Fruit fly (Drosophila melanogaster) whole organism, embryonic: Measurements from ENCODE around the gene CG31104.

ENCODE experiments used
- Blimp-1 ChIP-seq: fragments of 200-800 bp; sonication (Bioruptor generic); optimal IDR thresholded peaks from 3 replicates; lab custom pipeline; 2018; ENCODE audit warnings: missing biosample characterization, missing genetic modification characterization, mild to moderate bottlenecking, moderate library complexity, missing genetic modification reagents
- CG1233 ChIP-seq: fragments of 200-800 bp; sonication (Bioruptor generic); optimal IDR thresholded peaks from 4 replicates; lab custom pipeline; 2018; ENCODE audit warnings: missing biosample characterization, mild to moderate bottlenecking, missing genetic modification characterization
- CG12769 ChIP-seq: fragments of 200-800 bp; sonication (Bioruptor generic); optimal IDR thresholded peaks from 2 replicates; lab custom pipeline; 2019; ENCODE audit warnings: missing biosample characterization, mild to moderate bottlenecking, missing genetic modification characterization, moderate library complexity
- CG13624 ChIP-seq: fragments of 200-800 bp; sonication (Bioruptor generic); optimal IDR thresholded peaks from 2 replicates; lab custom pipeline; 2016; ENCODE audit warnings: missing biosample characterization, missing genetic modification characterization
- CG13894 ChIP-seq: fragments of 200-800 bp; sonication (Bioruptor generic); optimal IDR thresholded peaks from 3 replicates; lab custom pipeline; 2018; ENCODE audit warnings: missing biosample characterization, mild to moderate bottlenecking, missing genetic modification characterization, moderate library complexity
- CG15269 ChIP-seq: fragments of 200-800 bp; sonication (Bioruptor generic); optimal IDR thresholded peaks from 2 replicates; lab custom pipeline; 2018; ENCODE audit warnings: missing biosample characterization, mild to moderate bottlenecking, missing genetic modification characterization, moderate library complexity
- CG15514 ChIP-seq: fragments of 200-800 bp; sonication (Bioruptor generic); optimal IDR thresholded peaks from 3 replicates; lab custom pipeline; 2017; ENCODE audit warnings: missing biosample characterization, missing genetic modification characterization, mild to moderate bottlenecking, moderate library complexity, missing genetic modification reagents
- CG1602 ChIP-seq: fragments of 200-800 bp; sonication (Bioruptor generic); optimal IDR thresholded peaks from 3 replicates; lab custom pipeline; 2016; ENCODE audit warnings: missing biosample characterization, missing genetic modification characterization
- CG1647 ChIP-seq: fragments of 200-800 bp; sonication (Bioruptor generic); optimal IDR thresholded peaks from 3 replicates; lab custom pipeline; 2016; ENCODE audit warnings: missing biosample characterization, missing genetic modification characterization
- CG16779 ChIP-seq: fragments of 200-800 bp; sonication (Bioruptor generic); IDR thresholded peaks from 2 replicates; pipeline ENCODE4 v1.3.6; 2022; ENCODE audit warnings: missing biosample characterization, missing genetic modification characterization
- CG17385 ChIP-seq: fragments of 200-800 bp; sonication (Bioruptor generic); optimal IDR thresholded peaks from 3 replicates; lab custom pipeline; 2018; ENCODE audit warnings: missing biosample characterization, mild to moderate bottlenecking, missing genetic modification characterization
- CG2712 ChIP-seq: fragments of 200-800 bp; optimal IDR thresholded peaks from 3 replicates; lab custom pipeline; 2019; ENCODE audit warnings: missing biosample characterization, mild to moderate bottlenecking, missing genetic modification characterization, moderate library complexity
- CG30431 ChIP-seq: fragments of 200-800 bp; sonication (Bioruptor generic); optimal IDR thresholded peaks from 2 replicates; lab custom pipeline; 2017; ENCODE audit warnings: missing biosample characterization, missing genetic modification characterization
- CG34376 ChIP-seq: fragments of 200-800 bp; sonication (Bioruptor generic); optimal IDR thresholded peaks from 2 replicates; lab custom pipeline; 2018; ENCODE audit warnings: missing biosample characterization, mild to moderate bottlenecking, missing genetic modification characterization
- CG3726 ChIP-seq: fragments of 200-800 bp; sonication (Bioruptor generic); IDR thresholded peaks from 3 replicates; pipeline ENCODE4, ENCODE4 v1.3.6; 2022; ENCODE audit warnings: missing biosample characterization, missing genetic modification characterization
- CG6254 ChIP-seq: fragments of 200-800 bp; sonication (Bioruptor generic); optimal IDR thresholded peaks from 3 replicates; lab custom pipeline; 2017; ENCODE audit warnings: mild to moderate bottlenecking, missing biosample characterization, missing genetic modification reagents, missing genetic modification characterization
- CG8290 ChIP-seq, 3 experiments: fragments of 200-800 bp; sonication (Bioruptor generic); optimal IDR thresholded peaks; 2 replicates each; lab custom pipeline; 2016 to 2019; ENCODE audit warnings: missing biosample characterization in 3 of 3, missing genetic modification characterization in 3 of 3, mild to moderate bottlenecking in 2 of 3, moderate library complexity in 1 of 3
- Dbx ChIP-seq: fragments of 200-800 bp; sonication (Bioruptor generic); IDR thresholded peaks from 3 replicates; pipeline ENCODE4 v1.3.6; 2022; ENCODE audit warnings: missing biosample characterization, missing genetic modification characterization
- Dek ChIP-seq: fragments of 200-800 bp; sonication (Bioruptor generic); optimal IDR thresholded peaks from 3 replicates; lab custom pipeline; 2019; ENCODE audit warnings: missing biosample characterization, mild to moderate bottlenecking, missing genetic modification characterization, moderate library complexity
- Hand ChIP-seq: fragments of 200-800 bp; sonication (Bioruptor generic); optimal IDR thresholded peaks from 2 replicates; lab custom pipeline; 2017; ENCODE audit warnings: mild to moderate bottlenecking, missing biosample characterization, missing genetic modification reagents, missing genetic modification characterization
- Meics ChIP-seq: fragments of 200-800 bp; sonication (Bioruptor generic); optimal IDR thresholded peaks from 2 replicates; lab custom pipeline; 2017; ENCODE audit warnings: missing biosample characterization, mild to moderate bottlenecking, missing genetic modification characterization
- NfI ChIP-seq: fragments of 200-800 bp; sonication (Bioruptor generic); optimal IDR thresholded peaks from 3 replicates; lab custom pipeline; 2018; ENCODE audit warnings: missing biosample characterization, mild to moderate bottlenecking, missing genetic modification characterization, moderate library complexity
- Rfx ChIP-seq: fragments of 200-800 bp; sonication (Bioruptor generic); IDR thresholded peaks from 2 replicates; pipeline ENCODE4 v1.3.6; 2022; ENCODE audit warnings: missing biosample characterization, missing genetic modification characterization
- Sry-β ChIP-seq: fragments of 200-800 bp; sonication (Bioruptor generic); optimal IDR thresholded peaks from 2 replicates; lab custom pipeline; 2018; ENCODE audit warnings: missing biosample characterization, mild to moderate bottlenecking, missing genetic modification characterization, moderate library complexity
- Trl ChIP-seq, 3 experiments: fragments of >200 bp in 2 of 3; fragments of 200-800 bp in 1 of 3; sonication (Bioruptor generic) in 1 of 3; optimal IDR thresholded peaks; 2 replicates in 1 of 3; 3 replicates in 2 of 3; lab custom pipeline; 2016 to 2017; ENCODE audit warnings: missing biosample characterization in 1 of 3, missing genetic modification characterization in 1 of 3
- YL-1 ChIP-seq: fragments of 200-800 bp; sonication (Bioruptor generic); optimal IDR thresholded peaks from 3 replicates; lab custom pipeline; 2017; ENCODE audit warnings: missing biosample characterization, mild to moderate bottlenecking, missing genetic modification characterization
- chinmo ChIP-seq: fragments of 200-800 bp; sonication (Bioruptor generic); IDR thresholded peaks from 4 replicates; pipeline ENCODE4 v1.3.6; 2022; ENCODE audit warnings: missing biosample characterization, missing genetic modification characterization; ENCODE audit not compliant: partially characterized antibody
- chm ChIP-seq: fragments of 200-800 bp; sonication (Bioruptor generic); IDR thresholded peaks from 2 replicates; pipeline ENCODE4 v1.3.6; 2022; ENCODE audit warnings: missing biosample characterization, missing genetic modification characterization
- dm ChIP-seq: fragments of 200-800 bp; sonication (Bioruptor generic); optimal IDR thresholded peaks from 3 replicates; lab custom pipeline; 2016; ENCODE audit warnings: missing biosample characterization, missing genetic modification characterization
- dysf ChIP-seq: fragments of 200-800 bp; sonication (Bioruptor generic); IDR thresholded peaks from 3 replicates; pipeline ENCODE4 v1.3.6; 2022; ENCODE audit warnings: missing biosample characterization, missing genetic modification characterization
- ewg ChIP-seq: fragments of 200-800 bp; sonication (Bioruptor generic); optimal IDR thresholded peaks from 3 replicates; lab custom pipeline; 2017; ENCODE audit warnings: mild to moderate bottlenecking, missing biosample characterization, missing genetic modification reagents, missing genetic modification characterization
- gfzf ChIP-seq: fragments of 200-800 bp; sonication (Bioruptor generic); optimal IDR thresholded peaks from 2 replicates; lab custom pipeline; 2016; ENCODE audit warnings: missing biosample characterization, mild to moderate bottlenecking, missing genetic modification characterization, moderate library complexity
- hkb ChIP-seq, 2 experiments: fragments of 200-800 bp in 1 of 2; fragments of >200 bp in 1 of 2; sonication (Bioruptor generic) in 1 of 2; IDR thresholded peaks in 1 of 2; optimal IDR thresholded peaks in 1 of 2; 2 replicates each; pipeline versions ENCODE4 v1.3.6 to Lab custom; 2017 to 2022; ENCODE audit warnings: missing biosample characterization in 1 of 2, missing genetic modification characterization in 1 of 2
- insv ChIP-seq, 2 experiments: fragments of 200-800 bp; sonication (Bioruptor generic); optimal IDR thresholded peaks; 3 replicates each; lab custom pipeline; 2016 to 2018; ENCODE audit warnings: missing biosample characterization in 2 of 2, missing genetic modification characterization in 2 of 2
- ken ChIP-seq: fragments of 200-800 bp; sonication (Bioruptor generic); IDR thresholded peaks from 3 replicates; pipeline ENCODE4 v1.3.6; 2022; ENCODE audit warnings: missing biosample characterization, missing genetic modification characterization
- lbe ChIP-seq: fragments of 200-800 bp; sonication (Bioruptor generic); optimal IDR thresholded peaks from 2 replicates; lab custom pipeline; 2016; ENCODE audit warnings: missing biosample characterization, mild to moderate bottlenecking, missing genetic modification characterization
- lilli ChIP-seq: fragments of 200-800 bp; sonication (Bioruptor generic); optimal IDR thresholded peaks from 3 replicates; lab custom pipeline; 2016; ENCODE audit warnings: missing biosample characterization, missing genetic modification characterization
- mirr ChIP-seq: fragments of 200-800 bp; sonication (Bioruptor generic); optimal IDR thresholded peaks from 3 replicates; lab custom pipeline; 2018; ENCODE audit warnings: missing biosample characterization, mild to moderate bottlenecking, missing genetic modification characterization
- run ChIP-seq: fragments of 200-800 bp; sonication (Bioruptor generic); optimal IDR thresholded peaks from 3 replicates; lab custom pipeline; 2018; ENCODE audit warnings: missing biosample characterization, mild to moderate bottlenecking, missing genetic modification characterization
- schlank ChIP-seq: fragments of 200-800 bp; sonication (Bioruptor generic); optimal IDR thresholded peaks from 2 replicates; lab custom pipeline; 2018; ENCODE audit warnings: missing biosample characterization, mild to moderate bottlenecking, missing genetic modification characterization
- scrt ChIP-seq: fragments of 200-800 bp; sonication (Bioruptor generic); optimal IDR thresholded peaks from 2 replicates; lab custom pipeline; 2018; ENCODE audit warnings: missing biosample characterization, mild to moderate bottlenecking, missing genetic modification characterization, moderate library complexity
- slou ChIP-seq: fragments of 200-800 bp; sonication (Bioruptor generic); optimal IDR thresholded peaks from 3 replicates; lab custom pipeline; 2016; ENCODE audit warnings: missing biosample characterization, missing genetic modification characterization
- sug ChIP-seq: fragments of 200-800 bp; optimal IDR thresholded peaks from 2 replicates; lab custom pipeline; 2019; ENCODE audit warnings: missing biosample characterization, mild to moderate bottlenecking, missing genetic modification characterization, moderate library complexity
- wek ChIP-seq: fragments of 200-800 bp; sonication (Bioruptor generic); optimal IDR thresholded peaks from 3 replicates; lab custom pipeline; 2018; ENCODE audit warnings: missing biosample characterization, mild to moderate bottlenecking, missing genetic modification characterization, moderate library complexity
- z ChIP-seq: fragments of 200-800 bp; sonication (Bioruptor generic); IDR thresholded peaks from 3 replicates; pipeline ENCODE4 v1.3.6; 2022; ENCODE audit warnings: missing biosample characterization, missing genetic modification characterization

Gene CG31104

DNA sequence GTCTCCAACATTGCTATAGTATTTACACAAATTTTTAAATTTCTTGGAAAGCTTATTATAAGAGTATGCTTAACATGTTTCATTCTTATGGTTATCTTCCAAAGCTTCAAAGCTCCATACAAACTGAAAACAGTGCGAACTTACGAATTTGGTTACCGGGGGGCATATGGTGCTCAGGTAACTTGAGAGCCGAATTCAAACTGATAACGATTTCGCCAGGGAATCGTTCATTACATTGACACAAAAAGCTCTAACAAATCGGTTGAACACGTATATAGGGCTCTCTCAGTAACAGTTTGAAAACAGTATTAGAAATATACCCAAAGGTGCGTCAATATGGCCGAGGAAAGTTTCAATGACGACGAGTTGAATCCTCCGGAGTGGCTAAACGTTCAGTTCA lies 15.3 kb downstream of the CG31104 start, which contains the start of gene CG13659 (continued):
- TF ChIP-seq CG1602 (GFP tag; lab: Kevin White, UChicago) = no peak
- no peak for TF ChIP-seq ewg (GFP tag; lab: Kevin White, UChicago)
- peak; percentile 30 for TF ChIP-seq CG13894 (tag; lab: Kevin White, UChicago)
- TF ChIP-seq Dbx (GFP tag; lab: Robert Waterston, UW) = 0 out of 3 replicates have a peak, but pooled peaks have one; percentile 28
- TF ChIP-seq CG12769 = peak; percentile 61
- TF ChIP-seq hkb (optimal IDR thresholded peaks at IDR 0.05; lab: Kevin White, UChicago) = no peak
- peak; percentile 10; the same call in 1 of the 2 replicates for TF ChIP-seq hkb (GFP tag; IDR thresholded peaks at IDR 0.05; lab: Robert Waterston, UW)
- no peak for TF ChIP-seq scrt (GFP tag; lab: Kevin White, UChicago)
- TF ChIP-seq insv (GFP tag; optimal IDR thresholded peaks at IDR 0.05; lab: Kevin White, UChicago) = no peak
- TF ChIP-seq CG8290 (GFP tag; optimal IDR thresholded peaks at IDR 0.05; lab: Kevin White, UChicago) = no peak
- TF ChIP-seq CG8290 (tag; optimal IDR thresholded peaks at IDR 0.05; lab: Kevin White, UChicago) = peak in 1 of 2 experiments; percentile 4
- TF ChIP-seq slou (GFP tag; lab: Kevin White, UChicago) = no peak
- TF ChIP-seq chinmo = peak; percentile 57; the same call in 1 of the 4 replicates
- TF ChIP-seq Trl (optimal IDR thresholded peaks at IDR 0.05; lab: Kevin White, UChicago) = peak in 1 of 2 experiments; percentile 19
- no peak for TF ChIP-seq Trl (GFP tag; optimal IDR thresholded peaks at IDR 0.05; lab: Kevin White, UChicago)
- TF ChIP-seq NfI = no peak
- TF ChIP-seq Sry-β (GFP tag; lab: Kevin White, UChicago) = no peak
- TF ChIP-seq CG15269 (tag; lab: Kevin White, UChicago) = peak; percentile 41
- TF ChIP-seq dysf = no peak
- TF ChIP-seq wek (GFP tag; lab: Kevin White, UChicago) = no peak
- no peak for TF ChIP-seq Blimp-1 (GFP tag; lab: Kevin White, UChicago)
- TF ChIP-seq dm = no peak
- no peak for TF ChIP-seq Rfx

DNA sequence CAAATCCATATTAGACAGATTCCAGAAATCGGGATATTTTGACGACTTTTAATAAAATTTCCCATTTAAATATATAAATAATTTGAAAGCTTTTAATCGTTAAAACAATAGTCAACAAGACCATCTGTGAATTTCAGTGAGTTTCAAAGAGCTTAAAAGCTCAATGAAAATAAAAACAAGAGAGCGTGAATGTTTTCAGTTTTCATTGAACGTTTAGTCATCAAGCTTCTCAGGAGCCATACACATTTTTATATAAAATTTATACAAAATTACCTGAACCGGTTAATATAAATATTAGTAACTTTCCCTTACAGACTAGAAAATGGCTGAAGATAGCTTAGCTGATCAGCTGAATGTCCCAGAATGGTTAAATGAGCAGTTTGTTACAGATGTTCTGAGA lies 17.0 kb downstream of the CG31104 start, which contains the start of gene CG31370:
CG31370 (plus strand) TSS at position 226 of the 400 bp plus-strand sequence.
- TF ChIP-seq schlank (tag; lab: Kevin White, UChicago) (no peak), lbe (GFP tag; lab: Kevin White, UChicago) (peak; percentile 30), ken (no peak)

- TF ChIP-seq CG6254 = no peak
- TF ChIP-seq CG16779 = no peak
- no peak for TF ChIP-seq Dek
- no peak for TF ChIP-seq lilli
- TF ChIP-seq CG17385 = no peak
- TF ChIP-seq CG1647 (GFP tag; lab: Kevin White, UChicago) = no peak
- TF ChIP-seq CG15514 (GFP tag; lab: Kevin White, UChicago) = peak; percentile 12
- peak; percentile 41; the same call in 1 of the 3 replicates for TF ChIP-seq z (GFP tag; lab: Robert Waterston, UW)
- TF ChIP-seq YL-1 (GFP tag; lab: Kevin White, UChicago) = no peak
- peak; percentile 67 for TF ChIP-seq CG12769
- TF ChIP-seq sug (tag; lab: Kevin White, UChicago) = peak; percentile 47
- no peak for TF ChIP-seq CG8290 (GFP tag; optimal IDR thresholded peaks at IDR 0.05; lab: Kevin White, UChicago)
- TF ChIP-seq CG8290 (tag; optimal IDR thresholded peaks at IDR 0.05; lab: Kevin White, UChicago) = peak in 1 of 2 experiments; percentile 11
- TF ChIP-seq Meics (GFP tag; lab: Kevin White, UChicago) = no peak
- no peak for TF ChIP-seq run (tag; lab: Kevin White, UChicago)
- TF ChIP-seq CG13624 (GFP tag; lab: Kevin White, UChicago) = no peak
- TF ChIP-seq CG1233 (GFP tag; lab: Kevin White, UChicago) = no peak
- peak; percentile 42 for TF ChIP-seq lbe (GFP tag; lab: Kevin White, UChicago)
- no peak for TF ChIP-seq CG2712
- no peak for TF ChIP-seq gfzf
- no peak for TF ChIP-seq Hand (GFP tag; lab: Kevin White, UChicago)
- TF ChIP-seq CG34376 (GFP tag; lab: Kevin White, UChicago) = peak; percentile 29
- TF ChIP-seq CG3726 = no peak
- peak; percentile 30 for TF ChIP-seq mirr (GFP tag; lab: Kevin White, UChicago)
- TF ChIP-seq chm (GFP tag; lab: Robert Waterston, UW) = no peak
- TF ChIP-seq CG13894 (tag; lab: Kevin White, UChicago) = peak; percentile 36
- TF ChIP-seq CG30431 (GFP tag; lab: Kevin White, UChicago) = no peak
Measured at dm6 chr3R:25303857-25304440, 18.7 kb downstream of the CG31104 start, which contains the start of gene CG31436. TSS of gene CG31436 (plus strand) at chr3R:25304137.
